Worm (Caenorhabditis elegans): ENCODE results near the gene gtap-1.

gtap-1 gene

DNA sequence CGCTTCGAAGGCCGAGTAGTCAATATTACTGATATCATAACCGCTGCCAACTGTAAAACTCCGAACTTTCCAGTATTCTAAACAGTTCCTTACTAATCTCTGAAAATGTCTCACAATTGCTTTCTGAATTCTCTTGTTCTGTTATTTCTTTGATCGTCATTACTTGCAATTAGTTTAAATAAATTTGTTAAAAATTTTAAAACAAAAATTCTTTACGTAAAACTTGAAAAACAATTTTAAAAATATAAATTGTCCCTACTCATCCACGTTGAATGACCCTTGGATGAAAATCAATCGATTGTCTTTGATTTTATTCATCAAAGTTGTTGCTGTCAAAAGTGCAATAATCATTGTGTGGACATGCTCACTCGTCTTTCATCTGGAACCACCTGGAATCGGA, 38.8 kb downstream of the gtap-1 start, which contains the start of gene acdh-8:
Gene acdh-8 (plus strand): TSS at position 301 of the 400 bp plus-strand sequence.
- TF ChIP-seq mab-9 (GFP tag; IDR thresholded peaks at IDR 0.05) (no peak), efl-3 (GFP tag; optimal IDR thresholded peaks at IDR 0.05) (no peak), jun-1 (tag; optimal IDR thresholded peaks at IDR 0.05) (no peak), egl-13 (tag; optimal IDR thresholded peaks at IDR 0.05) (no peak), nhr-28 (tag; optimal IDR thresholded peaks at IDR 0.05) (no peak)

DNA sequence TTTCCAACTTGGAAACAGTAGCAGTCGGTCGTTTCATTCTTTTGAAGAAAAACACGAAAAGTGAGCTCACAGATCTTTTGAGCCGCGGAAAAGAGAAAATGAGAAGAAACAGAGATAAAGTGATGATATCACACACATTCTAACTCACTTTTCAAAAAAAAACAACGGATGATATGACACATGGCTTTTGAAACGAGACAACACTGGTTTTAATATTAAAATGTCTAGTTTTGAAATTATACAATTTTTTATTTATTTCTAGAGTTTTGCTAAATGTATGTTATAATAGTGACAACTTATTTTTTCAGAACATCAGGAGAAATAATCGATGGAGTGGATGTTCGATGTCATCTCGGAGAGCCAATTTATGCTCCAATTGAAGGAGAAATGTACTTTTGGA, 40.5 kb downstream of the gtap-1 start, which contains the start of gene K05F1.14:
Gene K05F1.14 (minus strand): TSS at position 101 of the 400 bp plus-strand sequence.
- TF ChIP-seq hpl-2 (GFP tag; optimal IDR thresholded peaks at IDR 0.05): no peak
- no peak for TF ChIP-seq ama-1 (optimal IDR thresholded peaks at IDR 0.05)
- no peak for TF ChIP-seq unc-86 (tag; optimal IDR thresholded peaks at IDR 0.05)
- no peak for TF ChIP-seq mab-9 (GFP tag; IDR thresholded peaks at IDR 0.05)
- TF ChIP-seq lsy-2 (tag; optimal IDR thresholded peaks at IDR 0.05): no peak
- no peak for TF ChIP-seq ces-1 (GFP tag; optimal IDR thresholded peaks at IDR 0.05)
- TF ChIP-seq sup-37 (GFP tag; optimal IDR thresholded peaks at IDR 0.05): no peak
- TF ChIP-seq efl-1 (optimal IDR thresholded peaks at IDR 0.05): no peak
- TF ChIP-seq efl-1 (GFP tag; optimal IDR thresholded peaks at IDR 0.05 in 1 of 2): no peak
- no peak for TF ChIP-seq hlh-17 (GFP tag; optimal IDR thresholded peaks at IDR 0.05; ENCODE audit: borderline replicate concordance)
- no peak for TF ChIP-seq aha-1 (tag; optimal IDR thresholded peaks at IDR 0.05)
- no peak for TF ChIP-seq unc-30 (tag; optimal IDR thresholded peaks at IDR 0.05)
- no peak for TF ChIP-seq egl-27 (tag; optimal IDR thresholded peaks at IDR 0.05)
- no peak for TF ChIP-seq fkh-4 (tag; optimal IDR thresholded peaks at IDR 0.05; ENCODE audit: borderline replicate concordance)
- TF ChIP-seq efl-3 (GFP tag; optimal IDR thresholded peaks at IDR 0.05): no peak
- TF ChIP-seq lin-35 (GFP tag; optimal IDR thresholded peaks at IDR 0.05): no peak
- TF ChIP-seq dpl-1 (GFP tag; optimal IDR thresholded peaks at IDR 0.05): no peak
- TF ChIP-seq unc-62 (GFP tag; optimal IDR thresholded peaks at IDR 0.05): no peak

DNA sequence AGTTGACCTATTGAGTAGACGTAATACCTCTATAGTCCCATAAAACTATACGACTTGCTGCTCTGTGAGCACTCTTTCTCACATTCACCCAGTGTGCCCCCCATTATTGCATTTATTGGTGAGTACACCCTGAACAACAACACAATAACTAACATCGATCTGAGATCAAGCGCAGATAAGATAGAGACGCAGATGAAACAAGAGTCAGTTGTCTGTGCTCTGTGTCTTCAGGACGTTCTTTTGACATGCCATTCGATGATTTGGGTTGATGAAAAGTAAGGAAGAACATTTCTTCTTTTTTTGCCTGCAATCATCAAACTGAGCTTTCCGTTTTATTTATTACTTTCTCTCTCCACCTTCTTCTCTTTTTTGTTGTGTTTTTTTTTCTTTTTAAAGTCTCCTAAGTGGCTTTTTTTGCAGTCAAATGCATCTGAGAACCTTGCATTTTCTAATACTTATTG, 42.7 kb downstream of the gtap-1 start, which contains the start of gene lect-2:
Gene lect-2 (plus strand): TSS at position 411 of the 461 bp plus-strand sequence.
- no peak for TF ChIP-seq grh-1 (GFP tag; IDR thresholded peaks at IDR 0.05)
- peak; percentile 89 for TF ChIP-seq pag-3 (tag; optimal IDR thresholded peaks at IDR 0.05; ENCODE audit: borderline replicate concordance, insufficient read depth)
- peak; percentile 58 for TF ChIP-seq lin-14 (GFP tag; optimal IDR thresholded peaks at IDR 0.05)
- TF ChIP-seq hlh-4 (tag; optimal IDR thresholded peaks at IDR 0.05): no peak
- TF ChIP-seq egl-27 (tag; optimal IDR thresholded peaks at IDR 0.05): no peak
- no peak for TF ChIP-seq alr-1 (tag; optimal IDR thresholded peaks at IDR 0.05; ENCODE audit: borderline replicate concordance)
- TF ChIP-seq nhr-47 (tag; optimal IDR thresholded peaks at IDR 0.05): no peak
- no peak for TF ChIP-seq efl-1 (optimal IDR thresholded peaks at IDR 0.05)
- peak in 1 of 2 experiments; percentile 42 for TF ChIP-seq efl-1 (GFP tag; optimal IDR thresholded peaks at IDR 0.05 in 1 of 2)
- TF ChIP-seq nhr-12 (tag; optimal IDR thresholded peaks at IDR 0.05): no peak
- no peak for TF ChIP-seq vab-15 (tag; optimal IDR thresholded peaks at IDR 0.05)
- TF ChIP-seq ama-1 (optimal IDR thresholded peaks at IDR 0.05): no peak
- no peak for TF ChIP-seq efl-3 (GFP tag; optimal IDR thresholded peaks at IDR 0.05)
- no peak for TF ChIP-seq fos-1 (tag; optimal IDR thresholded peaks at IDR 0.05)
- TF ChIP-seq ceh-8 (GFP tag; optimal IDR thresholded peaks at IDR 0.05): no peak
- TF ChIP-seq swsn-7 (tag; optimal IDR thresholded peaks at IDR 0.05): no peak
- TF ChIP-seq lin-15B (tag; optimal IDR thresholded peaks at IDR 0.05): no peak
- no peak for TF ChIP-seq nhr-85 (tag)
- TF ChIP-seq unc-30 (tag; optimal IDR thresholded peaks at IDR 0.05): no peak
- TF ChIP-seq snu-23 (GFP tag; optimal IDR thresholded peaks at IDR 0.05): no peak
- no peak for TF ChIP-seq lin-13 (GFP tag; optimal IDR thresholded peaks at IDR 0.05)
- no peak for TF ChIP-seq zip-4 (GFP tag; optimal IDR thresholded peaks at IDR 0.05)
- TF ChIP-seq nhr-237 (tag; optimal IDR thresholded peaks at IDR 0.05): no peak
- no peak for TF ChIP-seq aha-1 (tag; optimal IDR thresholded peaks at IDR 0.05)
- TF ChIP-seq xbp-1 (tag; optimal IDR thresholded peaks at IDR 0.05): no peak
- no peak for TF ChIP-seq fkh-8 (tag; optimal IDR thresholded peaks at IDR 0.05)
- no peak for TF ChIP-seq sox-4 (tag; optimal IDR thresholded peaks at IDR 0.05)
- no peak for TF ChIP-seq lin-35 (GFP tag; optimal IDR thresholded peaks at IDR 0.05)
- no peak for TF ChIP-seq mdl-1 (tag; optimal IDR thresholded peaks at IDR 0.05)
- TF ChIP-seq hpl-2 (GFP tag; optimal IDR thresholded peaks at IDR 0.05): no peak
- TF ChIP-seq elt-3 (tag; optimal IDR thresholded peaks at IDR 0.05): no peak
- no peak for TF ChIP-seq irx-1 (tag; optimal IDR thresholded peaks at IDR 0.05)
- no peak for TF ChIP-seq nhr-11 (tag; optimal IDR thresholded peaks at IDR 0.05)
- TF ChIP-seq rnt-1 (tag; optimal IDR thresholded peaks at IDR 0.05): peak; percentile 36
- TF ChIP-seq nhr-71 (tag; optimal IDR thresholded peaks at IDR 0.05): peak; percentile 0
- no peak for TF ChIP-seq ztf-4 (tag; optimal IDR thresholded peaks at IDR 0.05)
- TF ChIP-seq jun-1 (tag; optimal IDR thresholded peaks at IDR 0.05): no peak

All from whole organism, L1 larva.